Fruit fly (Drosophila melanogaster) whole organism, pupa: ENCODE results near the gene CG11247.

Experiments
- CG10348 ChIP-seq: fragments of 200-800 bp; sonication (Bioruptor generic); IDR thresholded peaks from 2 replicates; pipeline ENCODE4 v1.3.6; 2022; ENCODE audit warnings: missing biosample characterization, missing genetic modification characterization
- CG13204 ChIP-seq: fragments of 200-800 bp; sonication (Bioruptor generic); optimal IDR thresholded peaks from 2 replicates; lab custom pipeline; 2018; ENCODE audit warnings: missing biosample characterization, mild to moderate bottlenecking, missing genetic modification characterization, moderate library complexity
- CG15710 ChIP-seq: fragments of 200-800 bp; sonication (Bioruptor generic); optimal IDR thresholded peaks from 2 replicates; lab custom pipeline; 2018; ENCODE audit warnings: missing biosample characterization, mild to moderate bottlenecking, missing genetic modification characterization, moderate library complexity
- CG32121 ChIP-seq: fragments of 200-800 bp; sonication (Bioruptor generic); IDR thresholded peaks from 2 replicates; pipeline ENCODE4 v1.3.6; 2022; ENCODE audit warnings: missing biosample characterization, missing genetic modification characterization
- CG34367 ChIP-seq: fragments of 200-800 bp; sonication (Bioruptor generic); optimal IDR thresholded peaks from 2 replicates; lab custom pipeline; 2018; ENCODE audit warnings: missing biosample characterization, mild to moderate bottlenecking, missing genetic modification characterization
- CG8159 ChIP-seq: fragments of 200-800 bp; sonication (Bioruptor generic); optimal IDR thresholded peaks from 3 replicates; lab custom pipeline; 2018; ENCODE audit warnings: missing biosample characterization, mild to moderate bottlenecking, missing genetic modification characterization, moderate library complexity
- CG8301 ChIP-seq: fragments of 200-800 bp; sonication (Bioruptor generic); optimal IDR thresholded peaks from 2 replicates; lab custom pipeline; 2018; ENCODE audit warnings: missing biosample characterization, mild to moderate bottlenecking, missing genetic modification characterization
- CG9948 ChIP-seq: fragments of 200-800 bp; sonication (Bioruptor generic); optimal IDR thresholded peaks from 2 replicates; lab custom pipeline; 2018; ENCODE audit warnings: missing biosample characterization, mild to moderate bottlenecking, missing genetic modification characterization, moderate library complexity
- EcR ChIP-seq: fragments of 200-800 bp; sonication (Bioruptor generic); optimal IDR thresholded peaks from 3 replicates; lab custom pipeline; 2019; ENCODE audit warnings: missing biosample characterization, missing genetic modification characterization, mild to moderate bottlenecking, moderate library complexity, missing genetic modification reagents
- Ets98B ChIP-seq: fragments of 200-800 bp; sonication (Bioruptor generic); IDR thresholded peaks from 2 replicates; pipeline ENCODE4 v1.3.6; 2022; ENCODE audit warnings: missing biosample characterization, missing genetic modification characterization
- Pif1A ChIP-seq: fragments of 200-800 bp; sonication (Bioruptor generic); optimal IDR thresholded peaks from 3 replicates; lab custom pipeline; 2016; ENCODE audit warnings: missing biosample characterization, missing genetic modification characterization
- Snoo ChIP-seq: fragments of 200-800 bp; sonication (Bioruptor generic); optimal IDR thresholded peaks from 3 replicates; lab custom pipeline; 2017; ENCODE audit warnings: missing biosample characterization, mild to moderate bottlenecking, missing genetic modification characterization, inconsistent platforms
- gl ChIP-seq: fragments of 200-800 bp; sonication (Bioruptor generic); optimal IDR thresholded peaks from 2 replicates; lab custom pipeline; 2018; ENCODE audit warnings: missing biosample characterization, mild to moderate bottlenecking, missing genetic modification characterization
- rn ChIP-seq: fragments of 200-800 bp; sonication (Bioruptor generic); IDR thresholded peaks from 2 replicates; pipeline ENCODE4 v1.3.6; 2022; ENCODE audit warnings: missing biosample characterization, missing genetic modification characterization

DNA sequence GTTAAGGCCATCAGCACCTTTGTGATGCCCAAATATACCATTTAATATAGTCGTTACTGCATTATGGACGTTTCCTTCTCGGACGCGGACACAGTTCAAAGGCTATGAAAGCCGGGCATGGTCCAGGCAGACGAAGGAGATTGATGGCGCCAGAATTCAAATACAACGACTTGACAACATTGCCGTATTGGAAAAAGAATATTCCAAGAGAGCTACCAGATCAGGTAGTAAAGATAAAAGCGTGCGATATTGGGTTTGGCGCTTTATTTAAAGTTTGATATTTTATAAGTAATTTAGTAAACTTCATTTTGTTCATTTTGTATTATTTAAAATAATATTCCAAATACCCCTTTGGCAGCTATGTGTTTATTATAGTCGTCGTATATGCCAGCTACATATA, 45.2 kb upstream of the CG11247 start:
- no peak for TF ChIP-seq EcR (GFP tag; lab: Kevin White, UChicago)
- no peak for TF ChIP-seq Pif1A (GFP tag; lab: Kevin White, UChicago)
- TF ChIP-seq gl (tag; lab: Kevin White, UChicago), result no peak
- no peak for TF ChIP-seq CG10348 (GFP tag; lab: Robert Waterston, UW)
- TF ChIP-seq Ets98B (GFP tag; lab: Robert Waterston, UW), result no peak
- TF ChIP-seq rn (GFP tag; lab: Robert Waterston, UW), result no peak
- no peak for TF ChIP-seq CG34367 (tag; lab: Kevin White, UChicago)
- no peak for TF ChIP-seq CG32121 (GFP tag; lab: Robert Waterston, UW)
- no peak for TF ChIP-seq CG13204
- TF ChIP-seq CG8301, result no peak
- TF ChIP-seq Snoo (tag; lab: Kevin White, UChicago), result no peak
- no peak for TF ChIP-seq CG15710 (tag; lab: Kevin White, UChicago)
- TF ChIP-seq CG8159 (tag; lab: Kevin White, UChicago), result no peak
- no peak for TF ChIP-seq CG9948
